Worm (Caenorhabditis elegans) whole organism, young adult: ENCODE measurements around the gene ZK402.1.
A peak's percentile ranks its signal among the peaks of the same experiment; 100 is the strongest.

Experiments
- B0035.1 ChIP-seq: sonication (generic microtip); optimal IDR thresholded peaks from 2 replicates; lab custom pipeline; 2016; ENCODE audit warnings: missing genetic modification characterization, mild to moderate bottlenecking, missing compliant biosample characterization, missing genotype, missing genetic modification reagents
- B0336.3 ChIP-seq: fragments of 200-800 bp; sonication (Bioruptor generic); IDR thresholded peaks from 2 replicates; pipeline ENCODE4 v1.3.6; 2022; ENCODE audit warnings: missing genetic modification characterization, missing compliant biosample characterization
- D2030.7 ChIP-seq: fragments of 200-800 bp; sonication (Bioruptor generic); IDR thresholded peaks from 2 replicates; pipeline ENCODE4 v1.3.6; 2022; ENCODE audit warnings: missing genetic modification reagents, missing genetic modification characterization, missing compliant biosample characterization
- F10E7.11 ChIP-seq: sonication (generic microtip); optimal IDR thresholded peaks from 2 replicates; lab custom pipeline; 2017; ENCODE audit warnings: mild to moderate bottlenecking, missing genetic modification characterization, moderate library complexity, missing compliant biosample characterization
- F22D6.2 ChIP-seq: sonication (generic microtip); optimal IDR thresholded peaks from 2 replicates; lab custom pipeline; 2016; ENCODE audit warnings: mild to moderate bottlenecking, missing genetic modification characterization, missing compliant biosample characterization
- F23B12.7 ChIP-seq: sonication (generic microtip); optimal IDR thresholded peaks from 2 replicates; lab custom pipeline; 2017; ENCODE audit warnings: missing genetic modification characterization, mild to moderate bottlenecking, missing compliant biosample characterization, antibody characterized with exemption, moderate library complexity; ENCODE audit not compliant: insufficient read depth
- F37B4.10 ChIP-seq: fragments of 200-800 bp; sonication (Bioruptor generic); IDR thresholded peaks from 2 replicates; pipeline ENCODE4 v1.3.6; 2022; ENCODE audit warnings: missing genetic modification characterization, missing compliant biosample characterization
- F49E8.2 ChIP-seq: sonication (generic microtip); optimal IDR thresholded peaks from 3 replicates; lab custom pipeline; 2017; ENCODE audit warnings: missing genetic modification characterization, mild to moderate bottlenecking, missing compliant biosample characterization, antibody characterized with exemption, moderate library complexity; ENCODE audit not compliant: insufficient read depth
- F57A8.1 ChIP-seq: fragments of 200-800 bp; sonication (Bioruptor generic); optimal IDR thresholded peaks from 2 replicates; lab custom pipeline; 2018; ENCODE audit warnings: mild to moderate bottlenecking, missing genetic modification characterization, moderate library complexity, missing compliant biosample characterization
- F57C9.4 ChIP-seq: sonication (generic microtip); optimal IDR thresholded peaks from 2 replicates; lab custom pipeline; 2017; ENCODE audit warnings: mild to moderate bottlenecking, missing genetic modification characterization, missing compliant biosample characterization
- K11D2.4 ChIP-seq: fragments of 200-800 bp; sonication (Bioruptor generic); IDR thresholded peaks from 2 replicates; pipeline ENCODE4 v1.3.6; 2022; ENCODE audit warnings: missing genetic modification reagents, missing genetic modification characterization, missing compliant biosample characterization
- K12H6.12 ChIP-seq: fragments of 200-800 bp; sonication (Bioruptor generic); optimal IDR thresholded peaks from 2 replicates; lab custom pipeline; 2018; ENCODE audit warnings: mild to moderate bottlenecking, missing genetic modification characterization, missing compliant biosample characterization
- Y95B8A.8 ChIP-seq: fragments of 200-800 bp; sonication (Bioruptor generic); IDR thresholded peaks from 2 replicates; pipeline ENCODE4 v1.3.6; 2022; ENCODE audit warnings: missing genetic modification reagents, missing genetic modification characterization, missing compliant biosample characterization
- aptf-2 ChIP-seq: fragments of 200-800 bp; sonication (Bioruptor generic); conservative IDR thresholded peaks from 2 replicates; pipeline ENCODE4 v1.3.6; 2022; ENCODE audit warnings: missing genetic modification reagents, missing genetic modification characterization, missing compliant biosample characterization
- aptf-3 ChIP-seq: fragments of 200-800 bp; sonication (Bioruptor generic); IDR thresholded peaks from 2 replicates; pipeline ENCODE4 v1.3.6; 2022; ENCODE audit warnings: missing genetic modification characterization, missing compliant biosample characterization
- athp-1 ChIP-seq: sonication (generic microtip); optimal IDR thresholded peaks from 2 replicates; lab custom pipeline; 2017; ENCODE audit warnings: mild to moderate bottlenecking, missing genetic modification characterization, missing compliant biosample characterization
- attf-3 ChIP-seq: fragments of 200-800 bp; sonication (Bioruptor generic); conservative IDR thresholded peaks from 2 replicates; pipeline ENCODE4 v1.3.6; 2022; ENCODE audit warnings: missing genetic modification reagents, missing genetic modification characterization, missing compliant biosample characterization
- attf-5 ChIP-seq: fragments of 200-800 bp; sonication (Bioruptor generic); optimal IDR thresholded peaks from 2 replicates; lab custom pipeline; 2018; ENCODE audit warnings: mild to moderate bottlenecking, missing genetic modification characterization, missing compliant biosample characterization
- bed-1 ChIP-seq: fragments of 200-800 bp; sonication (Bioruptor generic); IDR thresholded peaks from 2 replicates; pipeline ENCODE4 v1.3.6; 2022; ENCODE audit warnings: missing genetic modification reagents, missing genetic modification characterization, missing compliant biosample characterization
- ceh-100 ChIP-seq: fragments of 200-800 bp; sonication (Bioruptor generic); IDR thresholded peaks from 2 replicates; pipeline ENCODE4 v1.3.6; 2022; ENCODE audit warnings: missing genetic modification reagents, missing genetic modification characterization, missing compliant biosample characterization
- ceh-27 ChIP-seq: fragments of 200-800 bp; sonication (Bioruptor generic); optimal IDR thresholded peaks from 2 replicates; lab custom pipeline; 2018; ENCODE audit warnings: mild to moderate bottlenecking, missing genetic modification characterization, moderate library complexity, missing compliant biosample characterization
- dox-1 ChIP-seq: fragments of 200-800 bp; sonication (Bioruptor generic); IDR thresholded peaks from 2 replicates; pipeline ENCODE4 v1.3.6; 2022; ENCODE audit warnings: missing genetic modification reagents, missing genetic modification characterization, missing compliant biosample characterization
- dpff-1 ChIP-seq: sonication (generic microtip); optimal IDR thresholded peaks from 2 replicates; lab custom pipeline; 2017; ENCODE audit warnings: mild to moderate bottlenecking, missing genetic modification characterization, missing compliant biosample characterization
- dpl-1 ChIP-seq: fragments of 150-350 bp; optimal IDR thresholded peaks from 2 replicates; lab custom pipeline; 2014; ENCODE audit warnings: missing biosample characterization, missing genetic modification reagents, missing genetic modification characterization
- efl-1 ChIP-seq: fragments of 150-350 bp; optimal IDR thresholded peaks from 2 replicates; lab custom pipeline; 2014; ENCODE audit warnings: missing biosample characterization, missing genetic modification reagents, missing genetic modification characterization
- egl-44 ChIP-seq: fragments of 200-800 bp; sonication (Bioruptor generic); IDR thresholded peaks from 2 replicates; pipeline ENCODE4 v1.3.6; 2022; ENCODE audit warnings: missing genetic modification reagents, missing genetic modification characterization, missing compliant biosample characterization
- egrh-3 ChIP-seq: fragments of 200-800 bp; sonication (Bioruptor generic); IDR thresholded peaks from 2 replicates; pipeline ENCODE4 v1.3.6; 2022; ENCODE audit warnings: missing genetic modification reagents, missing genetic modification characterization, missing compliant biosample characterization
- ets-4 ChIP-seq: fragments of 200-800 bp; sonication (Bioruptor generic); optimal IDR thresholded peaks from 2 replicates; lab custom pipeline; 2018; ENCODE audit warnings: mild to moderate bottlenecking, missing genetic modification characterization, missing compliant biosample characterization
- him-1 ChIP-seq: sonication (generic microtip); optimal IDR thresholded peaks from 2 replicates; lab custom pipeline; 2016; ENCODE audit warnings: missing genotype, missing genetic modification reagents, missing genetic modification characterization, missing compliant biosample characterization
- hlh-26 ChIP-seq: fragments of 200-800 bp; sonication (Bioruptor generic); conservative IDR thresholded peaks from 2 replicates; pipeline ENCODE4 v1.3.6; 2022; ENCODE audit warnings: missing genetic modification reagents, missing genetic modification characterization, missing compliant biosample characterization
- hrde-1 ChIP-seq: sonication (generic microtip); optimal IDR thresholded peaks from 2 replicates; lab custom pipeline; 2016; ENCODE audit warnings: missing genetic modification characterization, mild to moderate bottlenecking, missing compliant biosample characterization, moderate library complexity, missing genotype, missing genetic modification reagents, borderline replicate concordance
- lag-1 ChIP-seq: fragments of 200-800 bp; sonication (Bioruptor generic); IDR thresholded peaks from 2 replicates; pipeline ENCODE4 v1.3.6; 2022; ENCODE audit warnings: missing genetic modification reagents, missing genetic modification characterization, missing compliant biosample characterization
- lir-1 ChIP-seq: fragments of 200-800 bp; sonication (Bioruptor generic); conservative IDR thresholded peaks from 2 replicates; pipeline ENCODE4 v1.3.6; 2022; ENCODE audit warnings: missing genetic modification reagents, missing genetic modification characterization, missing compliant biosample characterization
- lsl-1 ChIP-seq: fragments of 200-800 bp; sonication (Bioruptor generic); optimal IDR thresholded peaks from 2 replicates; lab custom pipeline; 2018; ENCODE audit warnings: mild to moderate bottlenecking, missing genetic modification characterization, moderate library complexity, missing compliant biosample characterization
- lsy-27 ChIP-seq: sonication (generic microtip); optimal IDR thresholded peaks from 2 replicates; lab custom pipeline; 2017; ENCODE audit warnings: missing genetic modification characterization, mild to moderate bottlenecking, missing compliant biosample characterization, antibody characterized with exemption, missing genotype, borderline replicate concordance; ENCODE audit not compliant: insufficient read depth
- madf-6 ChIP-seq: fragments of 200-800 bp; sonication (Bioruptor generic); IDR thresholded peaks from 2 replicates; pipeline ENCODE4 v1.3.6; 2022; ENCODE audit warnings: missing genetic modification reagents, missing genetic modification characterization, missing compliant biosample characterization
- madf-8 ChIP-seq: fragments of 200-800 bp; sonication (Bioruptor generic); conservative IDR thresholded peaks from 2 replicates; pipeline ENCODE4 v1.3.6; 2022; ENCODE audit warnings: missing genetic modification reagents, missing genetic modification characterization, missing compliant biosample characterization
- rcor-1 ChIP-seq: fragments of 200-800 bp; sonication (Bioruptor generic); IDR thresholded peaks from 2 replicates; pipeline ENCODE4 v1.3.6; 2022; ENCODE audit warnings: missing genetic modification reagents, missing genetic modification characterization, missing compliant biosample characterization
- repo-1 ChIP-seq: sonication (generic microtip); optimal IDR thresholded peaks from 2 replicates; lab custom pipeline; 2017; ENCODE audit warnings: mild to moderate bottlenecking, missing genetic modification characterization, missing compliant biosample characterization
- sea-2 ChIP-seq: fragments of 200-800 bp; sonication (Bioruptor generic); IDR thresholded peaks from 2 replicates; pipeline ENCODE4 v1.3.6; 2022; ENCODE audit warnings: missing genetic modification characterization, missing compliant biosample characterization
- snpc-1.1 ChIP-seq: sonication (generic microtip); optimal IDR thresholded peaks from 2 replicates; lab custom pipeline; 2017; ENCODE audit warnings: missing genetic modification characterization, mild to moderate bottlenecking, missing compliant biosample characterization, antibody characterized with exemption, moderate library complexity, missing genotype, missing genetic modification reagents; ENCODE audit not compliant: insufficient read depth
- snpc-1.3 ChIP-seq: sonication (generic microtip); optimal IDR thresholded peaks from 2 replicates; lab custom pipeline; 2017; ENCODE audit warnings: missing genetic modification characterization, mild to moderate bottlenecking, missing compliant biosample characterization, antibody characterized with exemption, moderate library complexity, missing genotype, missing genetic modification reagents; ENCODE audit not compliant: insufficient read depth
- snpc-4 ChIP-seq, 5 experiments: fragments of 150-350 bp in 1 of 5; sonication (generic microtip) in 4 of 5; optimal IDR thresholded peaks; 2 replicates each; lab custom pipeline; 2014 to 2018; ENCODE audit warnings: missing genetic modification characterization in 5 of 5, missing biosample characterization in 3 of 5, antibody characterized with exemption in 2 of 5, mild to moderate bottlenecking in 2 of 5, missing compliant biosample characterization in 2 of 5, missing genotype in 2 of 5, moderate library complexity in 2 of 5, missing genetic modification reagents in 1 of 5
- unc-62 ChIP-seq: fragments of 150-350 bp; optimal IDR thresholded peaks from 2 replicates; lab custom pipeline; 2014; ENCODE audit warnings: missing biosample characterization, missing genetic modification reagents, missing genetic modification characterization
- zfh-2 ChIP-seq: fragments of 200-800 bp; sonication (Bioruptor generic); conservative IDR thresholded peaks from 2 replicates; pipeline ENCODE4 v1.3.6; 2022; ENCODE audit warnings: missing genetic modification reagents, missing genetic modification characterization, missing compliant biosample characterization
- ztf-25 ChIP-seq: fragments of 200-800 bp; sonication (Bioruptor generic); IDR thresholded peaks from 2 replicates; pipeline ENCODE4 v1.3.6; 2022; ENCODE audit warnings: missing genetic modification reagents, missing genetic modification characterization, missing compliant biosample characterization

Gene ZK402.1

DNA sequence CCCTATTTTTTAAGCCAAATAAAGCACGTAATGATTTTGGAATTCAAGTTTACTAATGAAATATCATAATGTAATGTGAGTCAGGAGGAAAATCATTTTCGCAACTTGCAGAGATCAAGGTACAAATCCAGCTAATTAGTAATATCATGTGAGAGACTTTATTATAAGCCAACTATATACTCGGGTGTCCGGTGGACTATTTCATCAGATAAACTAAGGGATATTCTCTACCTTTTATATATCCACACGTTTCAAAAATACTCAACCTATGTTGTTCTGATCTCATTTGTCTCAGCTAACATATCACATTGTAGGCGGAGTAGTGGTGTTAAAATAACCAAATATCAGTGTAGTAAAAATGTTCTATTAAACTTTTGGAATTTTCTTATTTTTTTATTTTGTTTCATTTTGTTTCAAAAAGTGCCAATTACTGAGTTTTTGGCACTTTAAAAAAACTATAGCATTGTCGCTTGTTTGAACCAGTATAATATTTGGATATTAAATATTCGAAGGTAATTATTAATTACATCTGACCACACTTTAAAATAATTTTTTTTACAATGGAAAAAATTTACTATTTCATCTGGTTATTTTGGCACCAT, 14.6 kb upstream of the ZK402.1 start (continued):
- TF ChIP-seq ceh-27 (GFP tag; lab: Kevin White, UChicago) (peak; percentile 95), aptf-2 (GFP tag; lab: Robert Waterston, UW) (no peak), sea-2 (GFP tag; lab: Robert Waterston, UW) (no peak), F57C9.4 (tag; lab: Kevin White, UChicago) (no peak), ceh-100 (GFP tag; lab: Robert Waterston, UW) (no peak; the same call in 1 of the 2 replicates), snpc-4 (GFP tag; optimal IDR thresholded peaks at IDR 0.05; lab: Kevin White, UChicago) (no peak), snpc-4 (tag; optimal IDR thresholded peaks at IDR 0.05; lab: Kevin White, UChicago) (peak; percentile 41 to 81 (median 69)), snpc-1.3 (tag; lab: Kevin White, UChicago) (no peak), ets-4 (peak; percentile 27), zfh-2 (GFP tag; lab: Robert Waterston, UW) (no peak), athp-1 (tag; lab: Kevin White, UChicago) (no peak), Y95B8A.8 (GFP tag; lab: Robert Waterston, UW) (no peak), dpl-1 (GFP tag; lab: Kevin White, UChicago) (no peak), dpff-1 (tag; lab: Kevin White, UChicago) (no peak), F22D6.2 (tag; lab: Kevin White, UChicago) (peak; percentile 92), lir-1 (GFP tag; lab: Robert Waterston, UW) (no peak), madf-6 (GFP tag; lab: Robert Waterston, UW) (no peak), bed-1 (no peak), B0035.1 (tag; lab: Kevin White, UChicago) (peak; percentile 83), egrh-3 (GFP tag; lab: Robert Waterston, UW) (no peak), F57A8.1 (GFP tag; lab: Kevin White, UChicago) (no peak), K12H6.12 (tag; lab: Kevin White, UChicago) (peak; percentile 74), rcor-1 (GFP tag; lab: Robert Waterston, UW) (peak; percentile 90), hlh-26 (GFP tag; lab: Robert Waterston, UW) (no peak), aptf-3 (no peak), F10E7.11 (tag; lab: Kevin White, UChicago) (peak; percentile 71), madf-8 (GFP tag; lab: Robert Waterston, UW) (no peak), snpc-1.1 (tag; lab: Kevin White, UChicago) (no peak), F23B12.7 (tag; lab: Kevin White, UChicago) (peak; percentile 86), lag-1 (GFP tag; lab: Robert Waterston, UW) (0 out of 2 replicates have a peak, but pooled peaks have one; percentile 30), F49E8.2 (tag; lab: Kevin White, UChicago) (no peak), efl-1 (GFP tag; lab: Kevin White, UChicago) (no peak), egl-44 (GFP tag; lab: Robert Waterston, UW) (0 out of 2 replicates have a peak, but pooled peaks have one; percentile 51), B0336.3 (peak; percentile 95), attf-3 (no peak), ztf-25 (GFP tag; lab: Robert Waterston, UW) (no peak), D2030.7 (GFP tag; lab: Robert Waterston, UW) (no peak), K11D2.4 (GFP tag; lab: Robert Waterston, UW) (peak; percentile 96), F37B4.10 (GFP tag; lab: Robert Waterston, UW) (0 out of 2 replicates have a peak, but pooled peaks have one; percentile 84), lsy-27 (tag; lab: Kevin White, UChicago) (no peak), repo-1 (tag; lab: Kevin White, UChicago) (peak; percentile 94), hrde-1 (tag; lab: Kevin White, UChicago) (no peak), attf-5 (GFP tag; lab: Kevin White, UChicago) (no peak), lsl-1 (no peak), dox-1 (GFP tag; lab: Robert Waterston, UW) (peak; percentile 90), unc-62 (GFP tag; lab: Kevin White, UChicago) (no peak), him-1 (tag; lab: Kevin White, UChicago) (no peak)
